Worm (Caenorhabditis elegans): Measurements from ENCODE around the gene nas-28.

DNA sequence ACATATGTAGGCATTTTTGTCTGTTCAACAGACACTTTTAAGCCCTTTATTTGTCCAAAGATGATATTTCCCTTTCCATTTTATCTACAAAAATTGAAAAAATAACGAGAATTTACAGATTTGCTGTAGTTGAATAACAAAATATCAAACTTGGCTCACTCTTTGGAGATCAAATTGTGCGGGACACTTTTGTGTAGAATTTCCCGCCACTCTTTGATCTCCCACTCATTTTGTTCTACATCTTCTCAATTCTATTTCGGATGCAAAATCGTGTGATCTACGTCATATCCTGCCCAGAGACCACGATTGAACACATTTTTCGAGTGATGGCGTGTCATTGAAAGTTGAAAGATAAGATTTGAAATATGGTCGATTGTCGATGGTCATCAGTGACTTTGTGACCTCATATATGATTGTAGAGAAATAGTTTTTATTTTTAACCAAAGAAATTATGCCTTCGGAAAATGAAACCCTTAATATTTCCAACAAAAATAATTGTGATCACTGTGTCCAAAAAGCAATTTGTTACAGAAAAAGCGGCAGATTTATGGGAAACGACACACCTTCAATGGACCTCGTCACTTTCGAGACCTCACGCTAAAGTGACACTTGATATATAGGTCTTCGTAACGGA is 33.9 kb upstream of the nas-28 start, which contains the start of gene hot-4:
- TF ChIP-seq ceh-82 (tag; optimal IDR thresholded peaks at IDR 0.05), result no peak
- TF ChIP-seq nhr-237 (tag; optimal IDR thresholded peaks at IDR 0.05), result no peak
- no peak for TF ChIP-seq blmp-1 (tag; optimal IDR thresholded peaks at IDR 0.05; ENCODE audit: insufficient read depth)
- no peak for TF ChIP-seq egl-27 (tag; optimal IDR thresholded peaks at IDR 0.05)
- TF ChIP-seq nhr-25 (tag; optimal IDR thresholded peaks at IDR 0.05), result no peak
- no peak for TF ChIP-seq unc-62 (GFP tag; optimal IDR thresholded peaks at IDR 0.05)
- no peak for TF ChIP-seq zag-1 (tag; optimal IDR thresholded peaks at IDR 0.05)
- no peak for TF ChIP-seq ztf-11 (tag; optimal IDR thresholded peaks at IDR 0.05)

Measured in whole organism, L2 larva.